Fruit fly (Drosophila melanogaster) whole organism, wandering third instar larva: ENCODE results near the gene Trmt61.
A peak's percentile ranks its signal among the peaks of the same experiment; 100 is the strongest.

ENCODE experiments used
- Abd-B ChIP-seq: fragments of >200 bp; optimal IDR thresholded peaks from 2 replicates; lab custom pipeline; 2017; ENCODE audit warnings: missing biosample characterization, missing genetic modification characterization
- CG32264 ChIP-seq: fragments of 200-800 bp; sonication (Bioruptor generic); optimal IDR thresholded peaks from 2 replicates; lab custom pipeline; 2016; ENCODE audit warnings: missing biosample characterization, missing genetic modification characterization
- CG9705 ChIP-seq: fragments of 200-800 bp; sonication (Bioruptor generic); optimal IDR thresholded peaks from 2 replicates; lab custom pipeline; 2018; ENCODE audit warnings: missing biosample characterization, mild to moderate bottlenecking, missing genetic modification characterization
- CrebA ChIP-seq: fragments of 200-800 bp; sonication (Bioruptor generic); optimal IDR thresholded peaks from 2 replicates; lab custom pipeline; 2016; ENCODE audit warnings: missing biosample characterization, mild to moderate bottlenecking, missing genetic modification characterization, borderline replicate concordance
- Dfd ChIP-seq: fragments of >200 bp; optimal IDR thresholded peaks from 2 replicates; lab custom pipeline; 2017; ENCODE audit warnings: missing biosample characterization, missing genetic modification characterization
- HLH106 ChIP-seq: fragments of 200-800 bp; optimal IDR thresholded peaks from 3 replicates; lab custom pipeline; 2019; ENCODE audit warnings: missing biosample characterization, mild to moderate bottlenecking, missing genetic modification characterization, moderate library complexity
- Hnf4 ChIP-seq: fragments of 200-800 bp; sonication (Bioruptor generic); optimal IDR thresholded peaks from 2 replicates; lab custom pipeline; 2016; ENCODE audit warnings: missing biosample characterization, mild to moderate bottlenecking, missing genetic modification characterization
- Hr78 ChIP-seq: fragments of >200 bp; optimal IDR thresholded peaks from 2 replicates; lab custom pipeline; 2017; ENCODE audit warnings: missing biosample characterization, missing genetic modification characterization
- Jra ChIP-seq: sonication (Bioruptor generic); optimal IDR thresholded peaks from 2 replicates; lab custom pipeline; 2016; ENCODE audit warnings: missing biosample characterization, missing genetic modification characterization
- Mio ChIP-seq: sonication (Bioruptor generic); optimal IDR thresholded peaks from 2 replicates; lab custom pipeline; 2016; ENCODE audit warnings: missing biosample characterization, missing genetic modification characterization
- N ChIP-seq: fragments of >200 bp; optimal IDR thresholded peaks from 2 replicates; lab custom pipeline; 2018; ENCODE audit warnings: missing biosample characterization, missing external identifiers, missing genetic modification characterization
- OdsH ChIP-seq: fragments of 200-800 bp; sonication (Bioruptor generic); optimal IDR thresholded peaks from 2 replicates; lab custom pipeline; 2016; ENCODE audit warnings: missing biosample characterization, mild to moderate bottlenecking, missing genetic modification characterization
- Rel ChIP-seq, 2 experiments: fragments of 200-800 bp; sonication (Bioruptor generic) in 1 of 2; optimal IDR thresholded peaks; 2 replicates in 1 of 2; 3 replicates in 1 of 2; lab custom pipeline; 2016 to 2019; ENCODE audit warnings: mild to moderate bottlenecking in 2 of 2, missing biosample characterization in 2 of 2, missing genetic modification characterization in 2 of 2, moderate library complexity in 1 of 2
- Sp1 ChIP-seq: fragments of 200-800 bp; sonication (Bioruptor generic); optimal IDR thresholded peaks from 3 replicates; lab custom pipeline; 2019; ENCODE audit warnings: missing biosample characterization, mild to moderate bottlenecking, missing genetic modification characterization, moderate library complexity
- Vsx2 ChIP-seq: fragments of 200-300, 225-300 bp; sonication (Bioruptor generic); optimal IDR thresholded peaks from 2 replicates; lab custom pipeline; 2018; ENCODE audit warnings: missing biosample characterization, missing genetic modification characterization; ENCODE audit not compliant: partially characterized antibody
- br ChIP-seq: fragments of 200-800 bp; sonication (Bioruptor generic); optimal IDR thresholded peaks from 2 replicates; lab custom pipeline; 2016; ENCODE audit warnings: missing biosample characterization, missing genetic modification characterization
- brk ChIP-seq: fragments of 200-800 bp; sonication (Bioruptor generic); optimal IDR thresholded peaks from 2 replicates; lab custom pipeline; 2016; ENCODE audit warnings: missing biosample characterization, mild to moderate bottlenecking, missing genetic modification characterization
- dmrt93B ChIP-seq: fragments of 200-800 bp; sonication (Bioruptor generic); optimal IDR thresholded peaks from 2 replicates; lab custom pipeline; 2018; ENCODE audit warnings: missing biosample characterization, mild to moderate bottlenecking, missing genetic modification characterization
- dsf ChIP-seq: sonication (Bioruptor generic); optimal IDR thresholded peaks from 2 replicates; lab custom pipeline; 2016; ENCODE audit warnings: missing biosample characterization, missing genetic modification characterization, borderline replicate concordance
- ey ChIP-seq: fragments of 200-800 bp; sonication (Bioruptor generic); optimal IDR thresholded peaks from 2 replicates; lab custom pipeline; 2016; ENCODE audit warnings: missing biosample characterization, missing genetic modification characterization
- foxo ChIP-seq, 2 experiments: fragments of 200-800 bp; sonication (Bioruptor generic); optimal IDR thresholded peaks; 2 replicates in 1 of 2; 3 replicates in 1 of 2; lab custom pipeline; 2016 to 2017; ENCODE audit warnings: missing biosample characterization in 2 of 2, missing genetic modification characterization in 2 of 2
- fru ChIP-seq: fragments of 200-800 bp; sonication (Bioruptor generic); optimal IDR thresholded peaks from 3 replicates; lab custom pipeline; 2016; ENCODE audit warnings: missing biosample characterization, mild to moderate bottlenecking, missing genetic modification characterization
- h ChIP-seq: fragments of 200-800 bp; sonication (Bioruptor generic); optimal IDR thresholded peaks from 3 replicates; lab custom pipeline; 2016; ENCODE audit warnings: missing biosample characterization, mild to moderate bottlenecking, missing genetic modification characterization
- lola ChIP-seq: fragments of >200 bp; optimal IDR thresholded peaks from 2 replicates; lab custom pipeline; 2017; ENCODE audit warnings: missing biosample characterization, missing genetic modification characterization
- pan ChIP-seq: fragments of >200 bp; optimal IDR thresholded peaks from 2 replicates; lab custom pipeline; 2017
- psq ChIP-seq: fragments of 200-800 bp; sonication (Bioruptor generic); optimal IDR thresholded peaks from 3 replicates; lab custom pipeline; 2017; ENCODE audit warnings: missing biosample characterization, mild to moderate bottlenecking, missing genetic modification characterization, moderate library complexity
- rgr ChIP-seq: fragments of 200-800 bp; sonication (Bioruptor generic); optimal IDR thresholded peaks from 3 replicates; lab custom pipeline; 2016; ENCODE audit warnings: missing biosample characterization, mild to moderate bottlenecking, missing genetic modification characterization
- sage ChIP-seq: fragments of 200-800 bp; sonication (Bioruptor generic); optimal IDR thresholded peaks from 2 replicates; lab custom pipeline; 2016; ENCODE audit warnings: missing biosample characterization, mild to moderate bottlenecking, missing genetic modification characterization
- sv ChIP-seq: fragments of 200-800 bp; sonication (Bioruptor generic); optimal IDR thresholded peaks from 3 replicates; lab custom pipeline; 2016; ENCODE audit warnings: missing biosample characterization, missing genetic modification characterization
- tai ChIP-seq: sonication (Bioruptor generic); optimal IDR thresholded peaks from 2 replicates; lab custom pipeline; 2016; ENCODE audit warnings: missing biosample characterization, missing genetic modification characterization
- woc ChIP-seq: sonication (Bioruptor generic); optimal IDR thresholded peaks from 2 replicates; lab custom pipeline; 2016; ENCODE audit warnings: missing biosample characterization, mild to moderate bottlenecking, missing genetic modification characterization

The Trmt61 gene

DNA sequence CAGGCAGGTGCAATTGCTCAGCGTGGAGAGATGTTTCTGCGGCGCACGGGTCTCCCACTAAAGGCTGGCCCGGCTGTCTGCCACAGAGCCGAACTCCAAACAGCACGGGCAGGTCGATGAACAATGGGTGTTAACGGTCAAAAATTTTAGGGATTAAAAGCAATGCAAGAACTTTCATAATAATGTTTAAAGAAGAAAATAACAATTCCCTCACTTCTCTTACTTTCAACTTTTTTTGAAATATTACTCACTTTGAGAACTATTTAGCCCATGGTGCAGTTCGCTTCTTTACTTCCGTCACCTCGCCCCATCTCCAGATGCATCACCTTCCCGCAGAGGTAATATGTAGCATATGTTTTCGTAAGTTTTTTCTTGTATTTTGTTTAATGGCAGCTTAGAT is 13.2 kb downstream of the Trmt61 start (continued):
- TF ChIP-seq Mio (GFP tag; lab: Kevin White, UChicago): no peak
- peak; percentile 73 for TF ChIP-seq ey (GFP tag; lab: Kevin White, UChicago)
- peak; percentile 36 for TF ChIP-seq dmrt93B
- no peak for TF ChIP-seq pan (lab: Kevin White, UChicago)
- TF ChIP-seq CG32264 (GFP tag; lab: Kevin White, UChicago): no peak
- TF ChIP-seq Rel (GFP tag; optimal IDR thresholded peaks at IDR 0.05; lab: Kevin White, UChicago): no peak
- no peak for TF ChIP-seq Rel (tag; optimal IDR thresholded peaks at IDR 0.05; lab: Kevin White, UChicago)
- no peak for TF ChIP-seq brk (GFP tag; lab: Kevin White, UChicago)

DNA sequence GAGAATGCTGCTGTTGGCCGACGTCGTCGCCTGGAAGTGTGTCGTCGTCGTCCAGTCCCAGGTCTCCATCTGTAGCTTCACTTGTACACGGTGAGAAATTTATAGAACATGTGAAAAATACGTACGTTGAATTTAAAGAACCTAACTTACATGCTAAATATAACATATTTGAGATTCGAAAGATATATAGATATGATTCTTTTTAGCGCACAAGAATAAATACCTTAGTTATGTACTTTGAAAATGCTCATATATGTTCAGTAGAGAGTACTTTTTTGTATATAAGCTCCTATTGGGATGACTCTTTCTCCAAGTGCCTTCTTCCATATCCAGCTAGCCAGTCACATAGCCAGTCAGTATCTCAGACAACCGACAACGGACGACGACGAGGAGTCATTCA is 16.0 kb downstream of the Trmt61 start:
- TF ChIP-seq pan (lab: Kevin White, UChicago) (no peak), Hnf4 (no peak), HLH106 (peak; percentile 35), sv (GFP tag; lab: Kevin White, UChicago) (no peak), foxo (GFP tag; optimal IDR thresholded peaks at IDR 0.05; lab: Kevin White, UChicago) (peak in 1 of 2 experiments; percentile 42), rgr (GFP tag; lab: Kevin White, UChicago) (peak; percentile 5), ey (GFP tag; lab: Kevin White, UChicago) (peak; percentile 8), Rel (GFP tag; optimal IDR thresholded peaks at IDR 0.05; lab: Kevin White, UChicago) (no peak), Rel (tag; optimal IDR thresholded peaks at IDR 0.05; lab: Kevin White, UChicago) (no peak), N (GFP tag; lab: Kevin White, UChicago) (no peak), psq (peak; percentile 4), sage (no peak), br (GFP tag; lab: Kevin White, UChicago) (peak; percentile 2), fru (GFP tag; lab: Kevin White, UChicago) (peak; percentile 46), OdsH (GFP tag; lab: Kevin White, UChicago) (peak; percentile 27), brk (GFP tag; lab: Kevin White, UChicago) (no peak), h (GFP tag; lab: Kevin White, UChicago) (peak; percentile 43)

DNA sequence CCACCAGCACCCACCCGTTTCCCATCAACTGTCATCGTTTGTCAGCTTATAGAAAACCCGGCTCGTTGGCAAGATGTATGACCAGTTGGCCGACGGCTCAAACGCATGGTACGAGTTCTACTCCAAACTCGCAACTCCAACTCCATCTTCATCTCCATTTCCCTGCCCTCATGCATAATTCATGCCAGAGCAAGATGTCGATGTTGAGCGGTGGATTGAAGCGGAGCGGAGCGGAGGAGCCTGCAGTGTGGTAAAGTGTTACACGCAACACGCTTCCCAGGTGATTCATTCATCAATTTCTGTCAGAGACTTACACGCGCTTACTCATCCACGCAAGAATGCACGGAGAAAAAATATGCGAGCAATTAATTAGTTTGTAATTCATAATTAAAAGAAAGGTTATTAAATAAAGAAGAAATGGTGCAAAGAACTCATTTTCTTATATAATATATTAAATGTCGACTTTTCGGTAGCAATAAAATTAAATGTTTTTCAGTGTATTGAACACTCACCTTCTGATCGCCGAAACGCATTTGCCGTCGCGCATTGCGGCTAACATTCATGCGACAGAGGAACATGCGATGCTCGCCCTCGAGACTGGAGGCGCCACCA is 22.2 kb downstream of the Trmt61 start:
- TF ChIP-seq Abd-B (no peak), fru (GFP tag; lab: Kevin White, UChicago) (peak; percentile 69), sv (GFP tag; lab: Kevin White, UChicago) (no peak), Sp1 (GFP tag; lab: Kevin White, UChicago) (peak; percentile 75), br (GFP tag; lab: Kevin White, UChicago) (peak; percentile 62), CG32264 (GFP tag; lab: Kevin White, UChicago) (no peak), OdsH (GFP tag; lab: Kevin White, UChicago) (peak; percentile 60), dmrt93B (peak; percentile 43), sage (peak; percentile 33), rgr (GFP tag; lab: Kevin White, UChicago) (peak; percentile 64), Vsx2 (GFP tag; lab: Kevin White, UChicago) (no peak), CG9705 (GFP tag; lab: Kevin White, UChicago) (peak; percentile 8), Mio (GFP tag; lab: Kevin White, UChicago) (no peak), Dfd (GFP tag; lab: Kevin White, UChicago) (no peak), ey (GFP tag; lab: Kevin White, UChicago) (peak; percentile 47), brk (GFP tag; lab: Kevin White, UChicago) (peak; percentile 61), foxo (GFP tag; optimal IDR thresholded peaks at IDR 0.05; lab: Kevin White, UChicago) (peak in 1 of 2 experiments; percentile 78), HLH106 (peak; percentile 76), psq (peak; percentile 54), Jra (GFP tag; lab: Kevin White, UChicago) (peak; percentile 29), woc (GFP tag; lab: Kevin White, UChicago) (peak; percentile 8), dsf (GFP tag; lab: Kevin White, UChicago) (no peak), N (GFP tag; lab: Kevin White, UChicago) (no peak), Hnf4 (peak; percentile 40), tai (GFP tag; lab: Kevin White, UChicago) (no peak), CrebA (GFP tag; lab: Kevin White, UChicago) (no peak), h (GFP tag; lab: Kevin White, UChicago) (peak; percentile 79), Hr78 (GFP tag; lab: Kevin White, UChicago) (no peak), lola (GFP tag; lab: Kevin White, UChicago) (no peak), pan (lab: Kevin White, UChicago) (no peak), Rel (GFP tag; optimal IDR thresholded peaks at IDR 0.05; lab: Kevin White, UChicago) (peak; percentile 3), Rel (tag; optimal IDR thresholded peaks at IDR 0.05; lab: Kevin White, UChicago) (no peak)
